Fruit fly (Drosophila melanogaster) whole organism, embryonic: ENCODE results near the gene CG31798.
A peak's percentile ranks its signal among the peaks of the same experiment; 100 is the strongest.

Source experiments
- Adf1 ChIP-seq: fragments of 200-800 bp; sonication (Bioruptor generic); IDR thresholded peaks from 2 replicates; pipeline ENCODE4 v1.3.6; 2022; ENCODE audit warnings: missing biosample characterization, missing genetic modification characterization
- Antp ChIP-seq: fragments of 200-800 bp; sonication (Bioruptor generic); optimal IDR thresholded peaks from 3 replicates; lab custom pipeline; 2016; ENCODE audit warnings: missing biosample characterization, missing genetic modification characterization
- Bteb2 ChIP-seq: fragments of 200-800 bp; sonication (Bioruptor generic); optimal IDR thresholded peaks from 2 replicates; lab custom pipeline; 2016; ENCODE audit warnings: missing biosample characterization, missing genetic modification characterization
- CG10654 ChIP-seq: fragments of 200-800 bp; sonication (Bioruptor generic); optimal IDR thresholded peaks from 2 replicates; lab custom pipeline; 2016; ENCODE audit warnings: missing biosample characterization, missing genetic modification characterization
- CG11504 ChIP-seq: fragments of 200-800 bp; sonication (Bioruptor generic); optimal IDR thresholded peaks from 3 replicates; lab custom pipeline; 2019; ENCODE audit warnings: missing biosample characterization, mild to moderate bottlenecking, missing genetic modification characterization, moderate library complexity
- CG13287 ChIP-seq: fragments of 200-800 bp; sonication (Bioruptor generic); IDR thresholded peaks from 2 replicates; pipeline ENCODE4 v1.3.6; 2022; ENCODE audit warnings: missing biosample characterization, missing genetic modification characterization; ENCODE audit not compliant: partially characterized antibody
- CG15073 ChIP-seq: fragments of 200-800 bp; sonication (Bioruptor generic); optimal IDR thresholded peaks from 2 replicates; lab custom pipeline; 2016; ENCODE audit warnings: missing biosample characterization, missing genetic modification characterization
- CG1647 ChIP-seq: fragments of 200-800 bp; sonication (Bioruptor generic); optimal IDR thresholded peaks from 3 replicates; lab custom pipeline; 2016; ENCODE audit warnings: missing biosample characterization, missing genetic modification characterization
- CG17328 ChIP-seq: fragments of 200-800 bp; sonication (Bioruptor generic); IDR thresholded peaks from 2 replicates; pipeline ENCODE4 v1.3.6; 2022; ENCODE audit warnings: missing biosample characterization, missing genetic modification characterization
- CG17802 ChIP-seq: fragments of 200-800 bp; sonication (Bioruptor generic); optimal IDR thresholded peaks from 2 replicates; lab custom pipeline; 2018; ENCODE audit warnings: missing biosample characterization, mild to moderate bottlenecking, missing genetic modification characterization, moderate library complexity
- CG17829 ChIP-seq: fragments of 200-800 bp; optimal IDR thresholded peaks from 2 replicates; lab custom pipeline; 2019; ENCODE audit warnings: missing biosample characterization, mild to moderate bottlenecking, missing genetic modification characterization, moderate library complexity
- CG18599 ChIP-seq: fragments of 200-800 bp; sonication (Bioruptor generic); optimal IDR thresholded peaks from 3 replicates; lab custom pipeline; 2017; ENCODE audit warnings: missing biosample characterization, missing genetic modification characterization, mild to moderate bottlenecking, moderate library complexity, missing genetic modification reagents
- CG32772 ChIP-seq: fragments of 200-800 bp; sonication (Bioruptor generic); IDR thresholded peaks from 2 replicates; pipeline ENCODE4 v1.3.6; 2022; ENCODE audit warnings: missing biosample characterization, missing genetic modification characterization
- CG3281 ChIP-seq: fragments of 200-800 bp; sonication (Bioruptor generic); optimal IDR thresholded peaks from 3 replicates; lab custom pipeline; 2017; ENCODE audit warnings: missing biosample characterization, mild to moderate bottlenecking, missing genetic modification characterization
- CG34224 ChIP-seq: fragments of 200-800 bp; sonication (Bioruptor generic); IDR thresholded peaks from 3 replicates; pipeline ENCODE4 v1.3.6; 2022; ENCODE audit warnings: missing biosample characterization, missing genetic modification characterization; ENCODE audit not compliant: partially characterized antibody
- CG3995 ChIP-seq: fragments of 200-800 bp; sonication (Bioruptor generic); optimal IDR thresholded peaks from 3 replicates; lab custom pipeline; 2016; ENCODE audit warnings: missing biosample characterization, missing genetic modification characterization
- CG7271 ChIP-seq: fragments of 200-800 bp; sonication (Bioruptor generic); optimal IDR thresholded peaks from 2 replicates; lab custom pipeline; 2018; ENCODE audit warnings: missing biosample characterization, mild to moderate bottlenecking, missing genetic modification characterization, moderate library complexity
- CG7745 ChIP-seq: fragments of 200-800 bp; sonication (Bioruptor generic); optimal IDR thresholded peaks from 2 replicates; lab custom pipeline; 2018; ENCODE audit warnings: missing biosample characterization, mild to moderate bottlenecking, missing genetic modification characterization, moderate library complexity
- CG9932 ChIP-seq: fragments of 200-800 bp; sonication (Bioruptor generic); IDR thresholded peaks from 2 replicates; pipeline ENCODE4 v1.3.6; 2022; ENCODE audit warnings: missing biosample characterization, missing genetic modification characterization
- D ChIP-seq, 2 experiments: fragments of 200-800 bp in 1 of 2; fragments of >200 bp in 1 of 2; sonication (Bioruptor generic) in 1 of 2; optimal IDR thresholded peaks; 2 replicates in 1 of 2; 3 replicates in 1 of 2; lab custom pipeline; 2017; ENCODE audit warnings: mild to moderate bottlenecking in 1 of 2, missing biosample characterization in 1 of 2, missing genetic modification characterization in 1 of 2, missing genetic modification reagents in 1 of 2
- Deaf1 ChIP-seq: fragments of 200-800 bp; optimal IDR thresholded peaks from 3 replicates; lab custom pipeline; 2019; ENCODE audit warnings: missing biosample characterization, mild to moderate bottlenecking, missing genetic modification characterization, moderate library complexity
- Fer2 ChIP-seq: fragments of 200-800 bp; sonication (Bioruptor generic); optimal IDR thresholded peaks from 2 replicates; lab custom pipeline; 2018; ENCODE audit warnings: missing biosample characterization, mild to moderate bottlenecking, missing genetic modification characterization, moderate library complexity
- Hand ChIP-seq: fragments of 200-800 bp; sonication (Bioruptor generic); optimal IDR thresholded peaks from 2 replicates; lab custom pipeline; 2017; ENCODE audit warnings: mild to moderate bottlenecking, missing biosample characterization, missing genetic modification reagents, missing genetic modification characterization
- Hmr ChIP-seq: fragments of 200-800 bp; sonication (Bioruptor generic); optimal IDR thresholded peaks from 3 replicates; lab custom pipeline; 2017; ENCODE audit warnings: mild to moderate bottlenecking, missing biosample characterization, missing genetic modification reagents, missing genetic modification characterization
- Hr51 ChIP-seq, 2 experiments: fragments of 200-800 bp; sonication (Bioruptor generic); optimal IDR thresholded peaks; 2 replicates in 1 of 2; 3 replicates in 1 of 2; lab custom pipeline; 2016 to 2018; ENCODE audit warnings: missing biosample characterization in 2 of 2, missing genetic modification characterization in 2 of 2, mild to moderate bottlenecking in 1 of 2, moderate library complexity in 1 of 2
- Mes4 ChIP-seq: fragments of 200-800 bp; sonication (Bioruptor generic); optimal IDR thresholded peaks from 2 replicates; lab custom pipeline; 2016; ENCODE audit warnings: missing biosample characterization, missing genetic modification characterization
- Ptx1 ChIP-seq: fragments of 200-800 bp; sonication (Bioruptor generic); IDR thresholded peaks from 2 replicates; pipeline ENCODE4 v1.3.6; 2022; ENCODE audit warnings: missing biosample characterization, missing genetic modification characterization
- Sox102F ChIP-seq: fragments of 200-800 bp; sonication (Bioruptor generic); optimal IDR thresholded peaks from 2 replicates; lab custom pipeline; 2018; ENCODE audit warnings: missing biosample characterization, mild to moderate bottlenecking, missing genetic modification characterization, moderate library complexity
- Ssrp ChIP-seq: fragments of 200-800 bp; sonication (Bioruptor generic); optimal IDR thresholded peaks from 2 replicates; lab custom pipeline; 2018; ENCODE audit warnings: missing biosample characterization, mild to moderate bottlenecking, missing genetic modification characterization, moderate library complexity
- Stat92E ChIP-seq, 3 experiments: fragments of >200 bp in 2 of 3; fragments of 200-800 bp in 1 of 3; sonication (Bioruptor generic) in 1 of 3; optimal IDR thresholded peaks; 2 replicates each; lab custom pipeline; 2017 to 2019; ENCODE audit warnings: missing biosample characterization in 3 of 3, missing genetic modification characterization in 3 of 3, mild to moderate bottlenecking in 1 of 3, moderate library complexity in 1 of 3
- YL-1 ChIP-seq: fragments of 200-800 bp; sonication (Bioruptor generic); optimal IDR thresholded peaks from 3 replicates; lab custom pipeline; 2017; ENCODE audit warnings: missing biosample characterization, mild to moderate bottlenecking, missing genetic modification characterization
- ato ChIP-seq: fragments of 200-800 bp; sonication (Bioruptor generic); IDR thresholded peaks from 2 replicates; pipeline ENCODE4 v1.3.6; 2022; ENCODE audit warnings: missing biosample characterization, missing genetic modification characterization; ENCODE audit not compliant: partially characterized antibody
- bbx ChIP-seq: fragments of 200-800 bp; sonication (Bioruptor generic); IDR thresholded peaks from 2 replicates; pipeline ENCODE4 v1.3.6; 2022; ENCODE audit warnings: missing biosample characterization, missing genetic modification characterization; ENCODE audit not compliant: partially characterized antibody
- chif ChIP-seq, 2 experiments: fragments of 200-800 bp; sonication (Bioruptor generic); optimal IDR thresholded peaks; 3 replicates each; lab custom pipeline; 2016; ENCODE audit warnings: missing biosample characterization in 2 of 2, missing genetic modification characterization in 2 of 2
- emc ChIP-seq: fragments of 200-800 bp; sonication (Bioruptor generic); optimal IDR thresholded peaks from 2 replicates; lab custom pipeline; 2016; ENCODE audit warnings: missing biosample characterization, missing genetic modification characterization
- gfzf ChIP-seq: fragments of 200-800 bp; sonication (Bioruptor generic); optimal IDR thresholded peaks from 2 replicates; lab custom pipeline; 2016; ENCODE audit warnings: missing biosample characterization, mild to moderate bottlenecking, missing genetic modification characterization, moderate library complexity
- hkb ChIP-seq, 2 experiments: fragments of 200-800 bp in 1 of 2; fragments of >200 bp in 1 of 2; sonication (Bioruptor generic) in 1 of 2; IDR thresholded peaks in 1 of 2; optimal IDR thresholded peaks in 1 of 2; 2 replicates each; pipeline versions ENCODE4 v1.3.6 to Lab custom; 2017 to 2022; ENCODE audit warnings: missing biosample characterization in 1 of 2, missing genetic modification characterization in 1 of 2
- ind ChIP-seq: fragments of 200-800 bp; sonication (Bioruptor generic); optimal IDR thresholded peaks from 3 replicates; lab custom pipeline; 2016; ENCODE audit warnings: missing biosample characterization, missing genetic modification characterization
- kni ChIP-seq: fragments of 200-800 bp; sonication (Bioruptor generic); optimal IDR thresholded peaks from 3 replicates; lab custom pipeline; 2017; ENCODE audit warnings: mild to moderate bottlenecking, missing biosample characterization, missing genetic modification reagents, missing genetic modification characterization
- lilli ChIP-seq: fragments of 200-800 bp; sonication (Bioruptor generic); optimal IDR thresholded peaks from 3 replicates; lab custom pipeline; 2016; ENCODE audit warnings: missing biosample characterization, missing genetic modification characterization
- lola ChIP-seq, 3 experiments: fragments of >200 bp in 2 of 3; fragments of 200-800 bp in 1 of 3; sonication (Bioruptor generic) in 1 of 3; optimal IDR thresholded peaks; 2 replicates each; lab custom pipeline; 2017 to 2019; ENCODE audit warnings: missing biosample characterization in 3 of 3, missing genetic modification characterization in 3 of 3, mild to moderate bottlenecking in 1 of 3, moderate library complexity in 1 of 3
- prd ChIP-seq, 3 experiments: fragments of >200 bp in 2 of 3; fragments of 200-800 bp in 1 of 3; sonication (Bioruptor generic) in 1 of 3; optimal IDR thresholded peaks in 2 of 3; IDR thresholded peaks in 1 of 3; 2 replicates in 2 of 3; 3 replicates in 1 of 3; pipeline versions ENCODE4 v1.3.6 to Lab custom; 2017 to 2022; ENCODE audit warnings: missing biosample characterization in 1 of 3, missing genetic modification characterization in 1 of 3
- salm ChIP-seq: fragments of 200-800 bp; sonication (Bioruptor generic); optimal IDR thresholded peaks from 2 replicates; lab custom pipeline; 2018; ENCODE audit warnings: missing biosample characterization, mild to moderate bottlenecking, missing genetic modification characterization
- sr ChIP-seq: fragments of 200-800 bp; sonication (Bioruptor generic); IDR thresholded peaks from 3 replicates; pipeline ENCODE4 v1.3.6; 2022; ENCODE audit warnings: missing biosample characterization, missing genetic modification characterization
- trh ChIP-seq: fragments of 200-800 bp; sonication (Bioruptor generic); optimal IDR thresholded peaks from 2 replicates; lab custom pipeline; 2016; ENCODE audit warnings: missing biosample characterization, missing genetic modification characterization
- tx ChIP-seq: fragments of 200-800 bp; sonication (Bioruptor generic); optimal IDR thresholded peaks from 2 replicates; lab custom pipeline; 2016; ENCODE audit warnings: missing biosample characterization, missing genetic modification characterization

The CG31798 gene

DNA sequence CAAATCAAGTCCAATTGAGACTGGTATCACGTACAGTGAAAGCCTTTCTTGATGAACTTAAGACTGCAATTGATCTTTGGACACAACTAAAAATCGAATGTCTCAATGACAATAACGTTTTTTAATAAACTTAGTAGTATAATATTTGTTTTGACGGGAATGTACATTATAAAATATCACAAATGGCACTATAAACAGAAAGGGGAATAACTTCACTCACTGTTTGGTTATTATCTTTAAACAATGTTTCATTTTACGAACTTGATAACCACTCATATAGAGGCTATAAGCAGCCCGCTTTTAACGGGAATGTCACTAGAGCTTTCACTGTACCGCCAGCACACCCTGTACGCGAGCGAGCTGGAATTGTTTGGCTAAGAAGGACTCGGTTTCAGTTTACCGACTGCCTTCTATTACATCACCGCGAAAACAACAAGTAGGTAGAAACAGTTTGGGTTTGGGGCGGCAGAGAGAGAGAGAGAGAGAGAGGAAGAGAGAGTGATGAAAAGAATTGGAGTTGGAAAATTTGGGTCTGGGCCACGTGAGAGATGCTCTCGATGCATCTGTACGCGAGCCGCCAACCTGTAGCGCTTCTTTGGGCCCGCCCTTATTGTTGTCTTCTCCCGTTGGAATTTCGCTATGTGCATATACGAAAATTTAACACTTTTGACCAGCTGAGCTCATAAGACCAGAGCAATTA is 3.8 kb downstream of the CG31798 start (continued):
- TF ChIP-seq lola (GFP tag; optimal IDR thresholded peaks at IDR 0.05; lab: Kevin White, UChicago) (no peak), lilli (GFP tag; lab: Kevin White, UChicago) (peak; percentile 39), salm (tag; lab: Kevin White, UChicago) (no peak), CG3995 (GFP tag; lab: Kevin White, UChicago) (no peak), sr (GFP tag; lab: Robert Waterston, UW) (no peak), Ptx1 (GFP tag; lab: Robert Waterston, UW) (0 out of 2 replicates have a peak, but pooled peaks have one; percentile 17), bbx (no peak), prd (optimal IDR thresholded peaks at IDR 0.05; lab: Kevin White, UChicago) (no peak), prd (GFP tag; IDR thresholded peaks at IDR 0.05; lab: Robert Waterston, UW) (no peak), CG7745 (tag; lab: Kevin White, UChicago) (no peak), CG18599 (GFP tag; lab: Kevin White, UChicago) (peak; percentile 59), ind (GFP tag; lab: Kevin White, UChicago) (peak; percentile 22), D (optimal IDR thresholded peaks at IDR 0.05; lab: Kevin White, UChicago) (no peak), D (GFP tag; optimal IDR thresholded peaks at IDR 0.05; lab: Kevin White, UChicago) (no peak), CG9932 (GFP tag; lab: Robert Waterston, UW) (peak; percentile 45; the same call in 1 of the 2 replicates), CG17829 (no peak), Mes4 (GFP tag; lab: Kevin White, UChicago) (no peak), Adf1 (GFP tag; lab: Robert Waterston, UW) (no peak), kni (GFP tag; lab: Kevin White, UChicago) (no peak), YL-1 (GFP tag; lab: Kevin White, UChicago) (no peak), CG15073 (GFP tag; lab: Kevin White, UChicago) (no peak), Ssrp (no peak), tx (GFP tag; lab: Kevin White, UChicago) (no peak), Deaf1 (peak; percentile 17), ato (GFP tag; lab: Robert Waterston, UW) (no peak), trh (GFP tag; lab: Kevin White, UChicago) (no peak), Stat92E (GFP tag; optimal IDR thresholded peaks at IDR 0.05; lab: Kevin White, UChicago) (no peak), CG10654 (GFP tag; lab: Kevin White, UChicago) (no peak), gfzf (no peak), hkb (optimal IDR thresholded peaks at IDR 0.05; lab: Kevin White, UChicago) (no peak), hkb (GFP tag; IDR thresholded peaks at IDR 0.05; lab: Robert Waterston, UW) (no peak), CG17802 (tag; lab: Kevin White, UChicago) (no peak), CG1647 (GFP tag; lab: Kevin White, UChicago) (no peak), Hmr (GFP tag; lab: Kevin White, UChicago) (peak; percentile 49), Bteb2 (GFP tag; lab: Kevin White, UChicago) (no peak), Fer2 (tag; lab: Kevin White, UChicago) (no peak), emc (GFP tag; lab: Kevin White, UChicago) (no peak), CG7271 (tag; lab: Kevin White, UChicago) (no peak), Hr51 (GFP tag; optimal IDR thresholded peaks at IDR 0.05; lab: Kevin White, UChicago) (peak in 1 of 2 experiments; percentile 33), CG11504 (tag; lab: Kevin White, UChicago) (peak; percentile 64), CG13287 (no peak), chif (GFP tag; optimal IDR thresholded peaks at IDR 0.05; lab: Kevin White, UChicago) (no peak), Antp (GFP tag; lab: Kevin White, UChicago) (no peak), CG34224 (GFP tag; lab: Robert Waterston, UW) (0 out of 3 replicates have a peak, but pooled peaks have one; percentile 10), CG17328 (no peak), Hand (GFP tag; lab: Kevin White, UChicago) (no peak), CG32772 (GFP tag; lab: Robert Waterston, UW) (no peak), Sox102F (GFP tag; lab: Kevin White, UChicago) (peak; percentile 22), CG3281 (GFP tag; lab: Kevin White, UChicago) (peak; percentile 39)
